Fruit fly (Drosophila melanogaster): ENCODE measurements around the gene shps.

shps gene

dm6 chr3R:24289768-24290349, 10.5 kb downstream of the shps start, which contains the start of the genes CG34290 and Uck (continued):
- TF ChIP-seq zen (tag; optimal IDR thresholded peaks at IDR 0.05) (peak; percentile 86), HLH4C (GFP tag; IDR thresholded peaks at IDR 0.05; ENCODE audit: partially characterized antibody) (peak; percentile 70), onecut (GFP tag; IDR thresholded peaks at IDR 0.05) (peak; percentile 74), slp2 (GFP tag; optimal IDR thresholded peaks at IDR 0.05) (peak; percentile 74), emc (GFP tag; optimal IDR thresholded peaks at IDR 0.05) (peak; percentile 66), CG2678 (tag; optimal IDR thresholded peaks at IDR 0.05) (peak; percentile 68), hkb (optimal IDR thresholded peaks at IDR 0.05) (no peak), hkb (GFP tag; IDR thresholded peaks at IDR 0.05) (peak; percentile 78), CG9932 (GFP tag; IDR thresholded peaks at IDR 0.05) (peak; percentile 65), chif (GFP tag; optimal IDR thresholded peaks at IDR 0.05) (peak; percentile 53 to 77), Ada2b (GFP tag; IDR thresholded peaks at IDR 0.05) (peak; percentile 39; the same call in 1 of the 2 replicates), CG18619 (GFP tag; optimal IDR thresholded peaks at IDR 0.05) (peak; percentile 84), p53 (GFP tag; optimal IDR thresholded peaks at IDR 0.05) (peak; percentile 69), CG4730 (GFP tag; IDR thresholded peaks at IDR 0.05) (no peak), corto (GFP tag; optimal IDR thresholded peaks at IDR 0.05) (no peak), MESR4 (GFP tag; optimal IDR thresholded peaks at IDR 0.05) (peak; percentile 77), CG14050 (GFP tag; IDR thresholded peaks at IDR 0.05) (peak; percentile 58), Jarid2 (GFP tag; optimal IDR thresholded peaks at IDR 0.05) (peak; percentile 58), Elba2 (GFP tag; optimal IDR thresholded peaks at IDR 0.05) (no peak), CG10147 (GFP tag; optimal IDR thresholded peaks at IDR 0.05) (peak; percentile 79), Dip2 (GFP tag; IDR thresholded peaks at IDR 0.05) (no peak), BEAF-32 (GFP tag; optimal IDR thresholded peaks at IDR 0.05) (peak; percentile 87), CG14860 (GFP tag; IDR thresholded peaks at IDR 0.05; ENCODE audit: partially characterized antibody) (peak; percentile 69; the same call in 2 of the 3 replicates), Sox102F (GFP tag; optimal IDR thresholded peaks at IDR 0.05) (peak; percentile 38), gt (GFP tag; IDR thresholded peaks at IDR 0.05) (no peak), CG31365 (tag; optimal IDR thresholded peaks at IDR 0.05) (peak; percentile 65), CG1832 (GFP tag; optimal IDR thresholded peaks at IDR 0.05) (no peak), CG11723 (GFP tag; optimal IDR thresholded peaks at IDR 0.05) (peak; percentile 76), CG5953 (GFP tag; IDR thresholded peaks at IDR 0.05) (peak; percentile 48; the same call in 1 of the 2 replicates), hb (GFP tag; IDR thresholded peaks at IDR 0.05; ENCODE audit: partially characterized antibody) (peak; percentile 62; the same call in 2 of the 3 replicates), CG12219 (GFP tag; optimal IDR thresholded peaks at IDR 0.05) (peak; percentile 83), ATbp (GFP tag; optimal IDR thresholded peaks at IDR 0.05) (peak; percentile 63), br (optimal IDR thresholded peaks at IDR 0.05) (no peak), kni (GFP tag; optimal IDR thresholded peaks at IDR 0.05) (peak; percentile 75), ci (GFP tag; IDR thresholded peaks at IDR 0.05) (peak; percentile 94), CG10431 (GFP tag; optimal IDR thresholded peaks at IDR 0.05) (peak; percentile 60), unc-4 (GFP tag; IDR thresholded peaks at IDR 0.05; ENCODE audit: partially characterized antibody) (peak; percentile 88), CG10209 (GFP tag; optimal IDR thresholded peaks at IDR 0.05) (peak; percentile 79), CG3726 (GFP tag; IDR thresholded peaks at IDR 0.05) (no peak), CG17568 (GFP tag; optimal IDR thresholded peaks at IDR 0.05) (peak; percentile 91), CG11247 (GFP tag; IDR thresholded peaks at IDR 0.05) (peak; percentile 79), CG12299 (tag; optimal IDR thresholded peaks at IDR 0.05) (peak; percentile 59), ara (GFP tag; IDR thresholded peaks at IDR 0.05) (peak; percentile 36; the same call in 1 of the 2 replicates), sd (tag; optimal IDR thresholded peaks at IDR 0.05) (peak; percentile 42), CG6813 (GFP tag; optimal IDR thresholded peaks at IDR 0.05) (peak; percentile 81), Eip74EF (GFP tag; optimal IDR thresholded peaks at IDR 0.05) (peak in 1 of 2 experiments; percentile 73), Hand (GFP tag; optimal IDR thresholded peaks at IDR 0.05) (peak; percentile 59), her (GFP tag; optimal IDR thresholded peaks at IDR 0.05) (peak; percentile 82), CG9727 (GFP tag; optimal IDR thresholded peaks at IDR 0.05) (peak; percentile 74)

All from whole organism, embryonic.